Fruit fly (Drosophila melanogaster) whole organism, embryonic: Measurements from ENCODE around the gene Pex7.
A peak's percentile ranks its signal among the peaks of the same experiment; 100 is the strongest.

Experiments
- Awh ChIP-seq: fragments of 200-800 bp; sonication (Bioruptor generic); IDR thresholded peaks from 2 replicates; pipeline ENCODE4, ENCODE4 v1.3.6; 2022; ENCODE audit warnings: missing biosample characterization, missing genetic modification characterization
- CG10321 ChIP-seq: fragments of 200-800 bp; sonication (Bioruptor generic); IDR thresholded peaks from 2 replicates; pipeline ENCODE4 v1.3.6; 2022; ENCODE audit warnings: missing biosample characterization, missing genetic modification characterization
- CG10366 ChIP-seq: fragments of 200-800 bp; sonication (Bioruptor generic); IDR thresholded peaks from 2 replicates; pipeline ENCODE4 v1.3.6; 2022; ENCODE audit warnings: missing biosample characterization, missing genetic modification characterization
- CG10654 ChIP-seq: fragments of 200-800 bp; sonication (Bioruptor generic); optimal IDR thresholded peaks from 2 replicates; lab custom pipeline; 2016; ENCODE audit warnings: missing biosample characterization, missing genetic modification characterization
- CG1233 ChIP-seq: fragments of 200-800 bp; sonication (Bioruptor generic); optimal IDR thresholded peaks from 4 replicates; lab custom pipeline; 2018; ENCODE audit warnings: missing biosample characterization, mild to moderate bottlenecking, missing genetic modification characterization
- CG13296 ChIP-seq: fragments of 200-800 bp; sonication (Bioruptor generic); optimal IDR thresholded peaks from 3 replicates; lab custom pipeline; 2018; ENCODE audit warnings: missing biosample characterization, mild to moderate bottlenecking, missing genetic modification characterization
- CG14441 ChIP-seq: fragments of 200-800 bp; sonication (Bioruptor generic); IDR thresholded peaks from 2 replicates; pipeline ENCODE4 v1.3.6; 2022; ENCODE audit warnings: missing biosample characterization, missing genetic modification characterization
- CG14667 ChIP-seq: fragments of 200-800 bp; sonication (Bioruptor generic); IDR thresholded peaks from 2 replicates; pipeline ENCODE4 v1.3.6; 2022; ENCODE audit warnings: missing biosample characterization, missing genetic modification characterization
- CG15269 ChIP-seq: fragments of 200-800 bp; sonication (Bioruptor generic); optimal IDR thresholded peaks from 2 replicates; lab custom pipeline; 2018; ENCODE audit warnings: missing biosample characterization, mild to moderate bottlenecking, missing genetic modification characterization, moderate library complexity
- CG15696 ChIP-seq: fragments of 200-800 bp; sonication (Bioruptor generic); optimal IDR thresholded peaks from 2 replicates; lab custom pipeline; 2019; ENCODE audit warnings: missing biosample characterization, mild to moderate bottlenecking, missing genetic modification characterization, moderate library complexity
- CG1602 ChIP-seq: fragments of 200-800 bp; sonication (Bioruptor generic); optimal IDR thresholded peaks from 3 replicates; lab custom pipeline; 2016; ENCODE audit warnings: missing biosample characterization, missing genetic modification characterization
- CG17328 ChIP-seq: fragments of 200-800 bp; sonication (Bioruptor generic); IDR thresholded peaks from 2 replicates; pipeline ENCODE4 v1.3.6; 2022; ENCODE audit warnings: missing biosample characterization, missing genetic modification characterization
- CG18764 ChIP-seq: fragments of 200-800 bp; sonication (Bioruptor generic); optimal IDR thresholded peaks from 3 replicates; lab custom pipeline; 2016; ENCODE audit warnings: missing biosample characterization, missing genetic modification characterization
- CG2875 ChIP-seq: fragments of 200-800 bp; sonication (Bioruptor generic); optimal IDR thresholded peaks from 2 replicates; lab custom pipeline; 2017; ENCODE audit warnings: missing biosample characterization, mild to moderate bottlenecking, missing genetic modification characterization, missing genetic modification reagents
- CG3065 ChIP-seq: fragments of 200-800 bp; sonication (Bioruptor generic); optimal IDR thresholded peaks from 2 replicates; lab custom pipeline; 2016; ENCODE audit warnings: missing biosample characterization, missing genetic modification characterization
- CG3726 ChIP-seq: fragments of 200-800 bp; sonication (Bioruptor generic); IDR thresholded peaks from 3 replicates; pipeline ENCODE4, ENCODE4 v1.3.6; 2022; ENCODE audit warnings: missing biosample characterization, missing genetic modification characterization
- CG3838 ChIP-seq: fragments of 200-800 bp; sonication (Bioruptor generic); optimal IDR thresholded peaks from 3 replicates; lab custom pipeline; 2016; ENCODE audit warnings: missing biosample characterization, missing genetic modification characterization
- CG4360 ChIP-seq: fragments of 200-800 bp; sonication (Bioruptor generic); IDR thresholded peaks from 2 replicates; pipeline ENCODE4 v1.3.6; 2022; ENCODE audit warnings: missing biosample characterization, missing genetic modification characterization
- CG4730 ChIP-seq: fragments of 200-800 bp; sonication (Bioruptor generic); IDR thresholded peaks from 2 replicates; pipeline ENCODE4 v1.3.6; 2022; ENCODE audit warnings: missing biosample characterization, missing genetic modification characterization
- CG5180 ChIP-seq: fragments of 200-800 bp; sonication (Bioruptor generic); optimal IDR thresholded peaks from 3 replicates; lab custom pipeline; 2017; ENCODE audit warnings: missing biosample characterization, missing genetic modification characterization, mild to moderate bottlenecking, moderate library complexity, missing genetic modification reagents
- CG6854 ChIP-seq: fragments of 200-800 bp; sonication (Bioruptor generic); optimal IDR thresholded peaks from 3 replicates; lab custom pipeline; 2017; ENCODE audit warnings: missing biosample characterization, mild to moderate bottlenecking, missing genetic modification characterization
- CG7271 ChIP-seq: fragments of 200-800 bp; sonication (Bioruptor generic); optimal IDR thresholded peaks from 2 replicates; lab custom pipeline; 2018; ENCODE audit warnings: missing biosample characterization, mild to moderate bottlenecking, missing genetic modification characterization, moderate library complexity
- CG7839 ChIP-seq: fragments of 200-800 bp; sonication (Bioruptor generic); optimal IDR thresholded peaks from 3 replicates; lab custom pipeline; 2018; ENCODE audit warnings: missing biosample characterization, mild to moderate bottlenecking, missing genetic modification characterization, moderate library complexity
- D19A ChIP-seq: fragments of 200-800 bp; optimal IDR thresholded peaks from 3 replicates; lab custom pipeline; 2019; ENCODE audit warnings: missing biosample characterization, mild to moderate bottlenecking, missing genetic modification characterization, moderate library complexity
- Deaf1 ChIP-seq: fragments of 200-800 bp; optimal IDR thresholded peaks from 3 replicates; lab custom pipeline; 2019; ENCODE audit warnings: missing biosample characterization, mild to moderate bottlenecking, missing genetic modification characterization, moderate library complexity
- Dll ChIP-seq: fragments of 200-800 bp; sonication (Bioruptor generic); IDR thresholded peaks from 4 replicates; pipeline ENCODE4 v1.3.6; 2022; ENCODE audit warnings: missing biosample characterization, missing genetic modification characterization; ENCODE audit not compliant: partially characterized antibody
- Doc2 ChIP-seq: fragments of 200-800 bp; sonication (Bioruptor generic); IDR thresholded peaks from 2 replicates; pipeline ENCODE4 v1.3.6; 2022; ENCODE audit warnings: missing biosample characterization, missing genetic modification characterization
- ERR ChIP-seq: fragments of 200-800 bp; sonication (Bioruptor generic); optimal IDR thresholded peaks from 2 replicates; lab custom pipeline; 2016; ENCODE audit warnings: missing biosample characterization, missing genetic modification characterization
- Fer2 ChIP-seq: fragments of 200-800 bp; sonication (Bioruptor generic); optimal IDR thresholded peaks from 2 replicates; lab custom pipeline; 2018; ENCODE audit warnings: missing biosample characterization, mild to moderate bottlenecking, missing genetic modification characterization, moderate library complexity
- H15 ChIP-seq: fragments of 200-800 bp; sonication (Bioruptor generic); IDR thresholded peaks from 3 replicates; pipeline ENCODE4 v1.3.6; 2022; ENCODE audit warnings: missing biosample characterization, missing genetic modification characterization
- HmgZ ChIP-seq: fragments of 200-800 bp; sonication (Bioruptor generic); optimal IDR thresholded peaks from 2 replicates; lab custom pipeline; 2018; ENCODE audit warnings: missing biosample characterization, mild to moderate bottlenecking, missing genetic modification characterization
- Nf-YC ChIP-seq: fragments of 200-800 bp; optimal IDR thresholded peaks from 3 replicates; lab custom pipeline; 2019; ENCODE audit warnings: missing biosample characterization, mild to moderate bottlenecking, missing genetic modification characterization, moderate library complexity
- Oli ChIP-seq: fragments of 200-800 bp; sonication (Bioruptor generic); optimal IDR thresholded peaks from 2 replicates; lab custom pipeline; 2018; ENCODE audit warnings: missing biosample characterization, mild to moderate bottlenecking, missing genetic modification characterization, moderate library complexity
- Scr ChIP-seq: fragments of 200-800 bp; sonication (Bioruptor generic); IDR thresholded peaks from 2 replicates; pipeline ENCODE4 v1.3.6; 2022; ENCODE audit warnings: missing biosample characterization, missing genetic modification characterization; ENCODE audit not compliant: partially characterized antibody
- Sox100B ChIP-seq: fragments of 200-800 bp; sonication (Bioruptor generic); optimal IDR thresholded peaks from 3 replicates; lab custom pipeline; 2018; ENCODE audit warnings: missing biosample characterization, mild to moderate bottlenecking, missing genetic modification characterization
- Xbp1 ChIP-seq: fragments of 200-800 bp; sonication (Bioruptor generic); optimal IDR thresholded peaks from 3 replicates; lab custom pipeline; 2016; ENCODE audit warnings: missing biosample characterization, mild to moderate bottlenecking, missing genetic modification characterization
- cad ChIP-seq: fragments of >200 bp; optimal IDR thresholded peaks from 2 replicates; lab custom pipeline; 2017; ENCODE audit warnings: missing biosample characterization, missing genetic modification characterization
- cato ChIP-seq: fragments of 200-800 bp; sonication (Bioruptor generic); optimal IDR thresholded peaks from 2 replicates; lab custom pipeline; 2016; ENCODE audit warnings: missing biosample characterization, missing genetic modification characterization, borderline replicate concordance
- cwo ChIP-seq: fragments of 200-800 bp; sonication (Bioruptor generic); optimal IDR thresholded peaks from 3 replicates; lab custom pipeline; 2017; ENCODE audit warnings: missing biosample characterization, missing genetic modification characterization, mild to moderate bottlenecking, moderate library complexity, missing genetic modification reagents
- dmrt11E ChIP-seq: fragments of 200-800 bp; sonication (Bioruptor generic); optimal IDR thresholded peaks from 3 replicates; lab custom pipeline; 2018; ENCODE audit warnings: missing biosample characterization, mild to moderate bottlenecking, missing genetic modification characterization, moderate library complexity
- dmrt99B ChIP-seq: fragments of 200-800 bp; sonication (Bioruptor generic); optimal IDR thresholded peaks from 2 replicates; lab custom pipeline; 2018; ENCODE audit warnings: missing biosample characterization, mild to moderate bottlenecking, missing genetic modification characterization, moderate library complexity
- emc ChIP-seq: fragments of 200-800 bp; sonication (Bioruptor generic); optimal IDR thresholded peaks from 2 replicates; lab custom pipeline; 2016; ENCODE audit warnings: missing biosample characterization, missing genetic modification characterization
- en ChIP-seq: fragments of 200-800 bp; sonication (Bioruptor generic); optimal IDR thresholded peaks from 2 replicates; lab custom pipeline; 2016; ENCODE audit warnings: missing biosample characterization, missing genetic modification characterization
- eve ChIP-seq, 2 experiments: fragments of >200 bp; optimal IDR thresholded peaks; 2 replicates each; lab custom pipeline; 2017; ENCODE audit warnings: missing biosample characterization in 2 of 2, missing genetic modification characterization in 2 of 2
- eyg ChIP-seq: fragments of 200-800 bp; sonication (Bioruptor generic); optimal IDR thresholded peaks from 3 replicates; lab custom pipeline; 2016; ENCODE audit warnings: missing biosample characterization, missing genetic modification characterization
- ftz-f1 ChIP-seq: fragments of 200-800 bp; sonication (Bioruptor generic); optimal IDR thresholded peaks from 2 replicates; lab custom pipeline; 2016; ENCODE audit warnings: missing biosample characterization, missing genetic modification characterization
- ham ChIP-seq: fragments of 200-800 bp; sonication (Bioruptor generic); IDR thresholded peaks from 2 replicates; pipeline ENCODE4 v1.3.6; 2022; ENCODE audit warnings: missing biosample characterization, missing genetic modification characterization
- jumu ChIP-seq: fragments of 200-800 bp; sonication (Bioruptor generic); optimal IDR thresholded peaks from 3 replicates; lab custom pipeline; 2016; ENCODE audit warnings: missing biosample characterization, missing genetic modification characterization
- mld ChIP-seq: fragments of 200-800 bp; sonication (Bioruptor generic); IDR thresholded peaks from 3 replicates; pipeline ENCODE4 v1.3.6; 2022; ENCODE audit warnings: missing biosample characterization, missing genetic modification characterization; ENCODE audit not compliant: partially characterized antibody
- pum ChIP-seq: fragments of 200-800 bp; sonication (Bioruptor generic); optimal IDR thresholded peaks from 2 replicates; lab custom pipeline; 2016; ENCODE audit warnings: missing biosample characterization, missing genetic modification characterization
- sr ChIP-seq: fragments of 200-800 bp; sonication (Bioruptor generic); IDR thresholded peaks from 3 replicates; pipeline ENCODE4 v1.3.6; 2022; ENCODE audit warnings: missing biosample characterization, missing genetic modification characterization
- tgo ChIP-seq: fragments of 200-800 bp; sonication (Bioruptor generic); IDR thresholded peaks from 3 replicates; pipeline ENCODE4 v1.3.6; 2022; ENCODE audit warnings: missing biosample characterization, missing genetic modification characterization

Gene Pex7

dm6 chr3L:8697862-8698261 is 50.9 kb downstream of the Pex7 start (continued):
- TF ChIP-seq Deaf1 (tag; lab: Kevin White, UChicago) (peak; percentile 89), Fer2 (no peak), CG10366 (GFP tag; lab: Robert Waterston, UW) (0 out of 2 replicates have a peak, but pooled peaks have one; percentile 8), Awh (GFP tag; lab: Robert Waterston, UW) (no peak; the same call in 1 of the 2 replicates), CG3838 (GFP tag; lab: Kevin White, UChicago) (no peak), pum (GFP tag; lab: Kevin White, UChicago) (no peak), CG7271 (tag; lab: Kevin White, UChicago) (no peak), sr (no peak), CG6854 (GFP tag; lab: Kevin White, UChicago) (no peak), CG10321 (GFP tag; lab: Robert Waterston, UW) (0 out of 2 replicates have a peak, but pooled peaks have one; percentile 5), CG7839 (no peak), CG3726 (GFP tag; lab: Robert Waterston, UW) (no peak), CG3065 (no peak), ERR (no peak), CG4360 (GFP tag; lab: Robert Waterston, UW) (no peak), CG1233 (GFP tag; lab: Kevin White, UChicago) (peak; percentile 12), eyg (no peak), CG15269 (peak; percentile 45), CG18764 (GFP tag; lab: Kevin White, UChicago) (no peak), D19A (tag; lab: Kevin White, UChicago) (no peak), cad (no peak), CG14441 (GFP tag; lab: Robert Waterston, UW) (peak; percentile 42; the same call in 1 of the 2 replicates), cato (GFP tag; lab: Kevin White, UChicago) (no peak), HmgZ (tag; lab: Kevin White, UChicago) (no peak), emc (GFP tag; lab: Kevin White, UChicago) (no peak), mld (GFP tag; lab: Robert Waterston, UW) (no peak), CG5180 (GFP tag; lab: Kevin White, UChicago) (no peak), CG13296 (no peak), eve (GFP tag; optimal IDR thresholded peaks at IDR 0.05; lab: Kevin White, UChicago) (no peak), Scr (GFP tag; lab: Robert Waterston, UW) (no peak), Sox100B (no peak), CG15696 (tag; lab: Kevin White, UChicago) (no peak), ftz-f1 (GFP tag; lab: Kevin White, UChicago) (no peak), ham (GFP tag; lab: Robert Waterston, UW) (0 out of 2 replicates have a peak, but pooled peaks have one; percentile 36), en (GFP tag; lab: Kevin White, UChicago) (no peak), CG10654 (GFP tag; lab: Kevin White, UChicago) (no peak), dmrt11E (tag; lab: Kevin White, UChicago) (no peak), Oli (no peak), dmrt99B (no peak), cwo (GFP tag; lab: Kevin White, UChicago) (peak; percentile 100), CG2875 (GFP tag; lab: Kevin White, UChicago) (no peak), CG17328 (no peak), tgo (GFP tag; lab: Robert Waterston, UW) (no peak), CG4730 (GFP tag; lab: Robert Waterston, UW) (no peak), H15 (GFP tag; lab: Robert Waterston, UW) (no peak), CG1602 (GFP tag; lab: Kevin White, UChicago) (no peak), Dll (GFP tag; lab: Robert Waterston, UW) (no peak), Doc2 (no peak), CG14667 (GFP tag; lab: Robert Waterston, UW) (no peak), jumu (GFP tag; lab: Kevin White, UChicago) (no peak), Xbp1 (GFP tag; lab: Kevin White, UChicago) (no peak), Nf-YC (tag; lab: Kevin White, UChicago) (peak; percentile 44)
